Worm (Caenorhabditis elegans) whole organism, L4 larva: Measurements from ENCODE around the gene C16C8.4.
"Not testable (repeated sequence)": the region's sequence is repeated elsewhere in the genome, so short reads cannot be mapped to it uniquely, and the experiment has no call there.

ENCODE experiments used
- F10B5.3 ChIP-seq: sonication (generic microtip); optimal IDR thresholded peaks from 2 replicates; lab custom pipeline; 2016; ENCODE audit warnings: mild to moderate bottlenecking, missing genetic modification characterization, missing compliant biosample characterization
- F37D6.2 ChIP-seq: sonication (generic microtip); optimal IDR thresholded peaks from 2 replicates; lab custom pipeline; 2016; ENCODE audit warnings: mild to moderate bottlenecking, missing genetic modification characterization, missing compliant biosample characterization
- F49E8.2 ChIP-seq: sonication (generic microtip); optimal IDR thresholded peaks from 2 replicates; lab custom pipeline; 2016; ENCODE audit warnings: missing compliant biosample characterization, mild to moderate bottlenecking, missing genetic modification characterization, borderline replicate concordance
- Y105C5A.15 ChIP-seq: fragments of 200-800 bp; sonication (Bioruptor generic); IDR thresholded peaks from 2 replicates; pipeline ENCODE4 v1.3.6; 2022; ENCODE audit warnings: missing genetic modification characterization, missing compliant biosample characterization
- Y48G9A.11 ChIP-seq: fragments of 200-800 bp; sonication (Bioruptor generic); IDR thresholded peaks from 2 replicates; pipeline ENCODE4 v1.3.6; 2022; ENCODE audit warnings: missing genetic modification reagents, missing genetic modification characterization, missing compliant biosample characterization
- aha-1 ChIP-seq: fragments of 150-350 bp; peaks from one replicate; lab custom pipeline; 2014; ENCODE audit warnings: missing biosample characterization, missing genetic modification characterization
- aly-2 ChIP-seq: sonication (generic microtip); optimal IDR thresholded peaks from 2 replicates; lab custom pipeline; 2018; ENCODE audit warnings: missing biosample characterization, missing genetic modification characterization
- ama-1 ChIP-seq: fragments of 150-350 bp; optimal IDR thresholded peaks from 2 replicates; lab custom pipeline; 2014; ENCODE audit warnings: inconsistent platforms, mixed read lengths
- arid-1 ChIP-seq: fragments of 200-800 bp; sonication (Bioruptor generic); conservative IDR thresholded peaks from 2 replicates; pipeline ENCODE4 v1.3.6; 2022; ENCODE audit warnings: missing genetic modification reagents, missing genetic modification characterization, missing compliant biosample characterization
- ceh-20 ChIP-seq: fragments of 200-800 bp; sonication (Bioruptor generic); IDR thresholded peaks from 2 replicates; pipeline ENCODE4 v1.3.6; 2022; ENCODE audit warnings: missing genetic modification reagents, missing genetic modification characterization, missing compliant biosample characterization
- daf-12 ChIP-seq: fragments of 150-350 bp; optimal IDR thresholded peaks from 2 replicates; lab custom pipeline; 2014; ENCODE audit warnings: missing biosample characterization, missing genetic modification reagents, missing genetic modification characterization
- daf-8 ChIP-seq: fragments of 200-800 bp; sonication (Bioruptor generic); IDR thresholded peaks from 2 replicates; pipeline ENCODE4 v1.3.6; 2022; ENCODE audit warnings: missing genetic modification characterization, missing compliant biosample characterization
- dmd-6 ChIP-seq: fragments of 200-800 bp; sonication (Bioruptor generic); IDR thresholded peaks from 2 replicates; pipeline ENCODE4 v1.3.6; 2022; ENCODE audit warnings: missing genetic modification reagents, missing genetic modification characterization, missing compliant biosample characterization
- dpl-1 ChIP-seq: fragments of 150-350 bp; optimal IDR thresholded peaks from 2 replicates; lab custom pipeline; 2014; ENCODE audit warnings: missing biosample characterization, missing genetic modification reagents, missing genetic modification characterization
- egl-43 ChIP-seq: fragments of 200-800 bp; sonication (Bioruptor generic); IDR thresholded peaks from 2 replicates; pipeline ENCODE4 v1.3.6; 2022; ENCODE audit warnings: missing genetic modification reagents, missing genetic modification characterization, missing compliant biosample characterization
- fos-1 ChIP-seq: fragments of 150-350 bp; optimal IDR thresholded peaks from 2 replicates; lab custom pipeline; 2014; ENCODE audit warnings: missing biosample characterization, missing genetic modification characterization
- hlh-11 ChIP-seq: fragments of 200-800 bp; sonication (Bioruptor generic); optimal IDR thresholded peaks from 2 replicates; lab custom pipeline; 2018; ENCODE audit warnings: mild to moderate bottlenecking, missing genetic modification characterization, missing compliant biosample characterization
- hlh-30 ChIP-seq: sonication (generic microtip); optimal IDR thresholded peaks from 2 replicates; lab custom pipeline; 2017; ENCODE audit warnings: antibody characterized with exemption, mild to moderate bottlenecking, missing genetic modification characterization, missing compliant biosample characterization; ENCODE audit not compliant: insufficient read depth
- hmg-1.1 ChIP-seq: fragments of 200-800 bp; sonication (Bioruptor generic); IDR thresholded peaks from 2 replicates; pipeline ENCODE4 v1.3.6; 2022; ENCODE audit warnings: missing genetic modification reagents, missing genetic modification characterization, missing compliant biosample characterization
- jun-1 ChIP-seq: fragments of 150-350 bp; optimal IDR thresholded peaks from 2 replicates; lab custom pipeline; 2014; ENCODE audit warnings: missing biosample characterization, missing genetic modification reagents, missing genetic modification characterization
- lin-1 ChIP-seq: fragments of 200-800 bp; sonication (Bioruptor generic); IDR thresholded peaks from 2 replicates; pipeline ENCODE4 v1.3.6; 2022; ENCODE audit warnings: missing genetic modification reagents, missing genetic modification characterization, missing compliant biosample characterization
- lir-3 ChIP-seq: sonication (generic microtip); optimal IDR thresholded peaks from 2 replicates; lab custom pipeline; 2016; ENCODE audit warnings: mild to moderate bottlenecking, missing genetic modification characterization, missing compliant biosample characterization
- madf-5 ChIP-seq, 2 experiments: fragments of 200-800 bp; sonication (Bioruptor generic); IDR thresholded peaks; 2 replicates each; pipeline ENCODE4 v1.3.6; 2022; ENCODE audit warnings: missing compliant biosample characterization in 2 of 2, missing genetic modification characterization in 2 of 2
- mdt-29 ChIP-seq: fragments of 200-800 bp; sonication (Bioruptor generic); IDR thresholded peaks from 2 replicates; pipeline ENCODE4 v1.3.6; 2022; ENCODE audit warnings: missing genetic modification reagents, missing genetic modification characterization, missing compliant biosample characterization
- nhr-28 ChIP-seq: fragments of 150-350 bp; optimal IDR thresholded peaks from 2 replicates; lab custom pipeline; 2014; ENCODE audit warnings: missing biosample characterization, missing genetic modification characterization
- nhr-42 ChIP-seq: fragments of 200-800 bp; sonication (Bioruptor generic); IDR thresholded peaks from 2 replicates; pipeline ENCODE4 v1.3.6; 2022; ENCODE audit warnings: missing genetic modification characterization, missing compliant biosample characterization
- nhr-48 ChIP-seq: sonication (generic microtip); optimal IDR thresholded peaks from 2 replicates; lab custom pipeline; 2016; ENCODE audit warnings: mild to moderate bottlenecking, missing genetic modification characterization, missing compliant biosample characterization
- snpc-1.2 ChIP-seq: fragments of 200-800 bp; sonication (Bioruptor generic); IDR thresholded peaks from 2 replicates; pipeline ENCODE4 v1.3.6; 2022; ENCODE audit warnings: missing genetic modification reagents, missing genetic modification characterization, missing compliant biosample characterization
- spr-1 ChIP-seq: sonication (generic microtip); optimal IDR thresholded peaks from 2 replicates; lab custom pipeline; 2016; ENCODE audit warnings: mild to moderate bottlenecking, missing genetic modification characterization, missing compliant biosample characterization
- unc-39 ChIP-seq: sonication (generic microtip); optimal IDR thresholded peaks from 2 replicates; lab custom pipeline; 2017; ENCODE audit warnings: missing biosample characterization, missing genetic modification characterization
- unc-62 ChIP-seq, 3 experiments: fragments of 150-350 bp in 1 of 3; sonication (generic microtip); optimal IDR thresholded peaks in 2 of 3; peaks in 1 of 3; 1 replicate in 1 of 3; 2 replicates in 2 of 3; lab custom pipeline; 2014 to 2017; ENCODE audit warnings: missing biosample characterization in 3 of 3, missing genetic modification characterization in 3 of 3, missing genetic modification reagents in 3 of 3, missing genotype in 1 of 3
- vab-7 ChIP-seq: fragments of 200-800 bp; sonication (Bioruptor generic); IDR thresholded peaks from 2 replicates; pipeline ENCODE4 v1.3.6; 2022; ENCODE audit warnings: missing genetic modification reagents, missing genetic modification characterization, missing compliant biosample characterization
- zfp-3 ChIP-seq: fragments of 200-800 bp; sonication (Bioruptor generic); conservative IDR thresholded peaks from 2 replicates; pipeline ENCODE4 v1.3.6; 2022; ENCODE audit warnings: missing genetic modification reagents, missing genetic modification characterization, missing compliant biosample characterization
- ztf-11 ChIP-seq: fragments of 150-350 bp; optimal IDR thresholded peaks from 2 replicates; lab custom pipeline; 2014; ENCODE audit warnings: missing biosample characterization, missing genetic modification characterization
- ztf-7 ChIP-seq: fragments of 150-350 bp; optimal IDR thresholded peaks from 2 replicates; lab custom pipeline; 2014; ENCODE audit warnings: missing biosample characterization, missing genetic modification characterization

The C16C8.4 gene

DNA sequence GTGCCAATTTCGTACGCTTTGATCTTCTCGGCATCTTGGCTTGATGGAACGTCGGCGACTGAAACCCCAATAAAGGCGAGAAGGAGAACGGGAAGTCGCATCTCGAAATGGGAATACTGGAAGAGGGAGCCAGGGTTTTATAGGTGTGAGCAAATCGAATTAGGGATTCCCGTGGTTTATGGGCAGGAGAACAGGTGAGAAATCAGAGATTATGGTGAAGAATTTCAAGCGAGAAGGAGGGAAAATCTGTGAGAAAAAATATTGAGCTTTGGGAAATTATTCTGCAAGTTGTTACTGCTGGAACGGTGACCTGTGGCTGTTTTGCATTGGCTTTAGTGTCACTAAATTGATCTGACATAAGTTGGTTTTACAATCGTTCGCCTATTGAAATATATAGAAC, 27.4 kb upstream of the C16C8.4 start, which contains the start of gene Y49F6B.13:
Gene Y49F6B.13, minus strand, starts transcription at position 101 of the 400 bp plus-strand sequence.
- TF ChIP-seq aha-1 (tag; lab: Kevin White, UChicago) (peak; percentile 17), F10B5.3 (tag; lab: Kevin White, UChicago) (no peak), nhr-28 (no peak), jun-1 (tag; lab: Kevin White, UChicago) (no peak), fos-1 (tag; lab: Kevin White, UChicago) (no peak), snpc-1.2 (no peak), vab-7 (GFP tag; lab: Robert Waterston, UW) (no peak)

DNA sequence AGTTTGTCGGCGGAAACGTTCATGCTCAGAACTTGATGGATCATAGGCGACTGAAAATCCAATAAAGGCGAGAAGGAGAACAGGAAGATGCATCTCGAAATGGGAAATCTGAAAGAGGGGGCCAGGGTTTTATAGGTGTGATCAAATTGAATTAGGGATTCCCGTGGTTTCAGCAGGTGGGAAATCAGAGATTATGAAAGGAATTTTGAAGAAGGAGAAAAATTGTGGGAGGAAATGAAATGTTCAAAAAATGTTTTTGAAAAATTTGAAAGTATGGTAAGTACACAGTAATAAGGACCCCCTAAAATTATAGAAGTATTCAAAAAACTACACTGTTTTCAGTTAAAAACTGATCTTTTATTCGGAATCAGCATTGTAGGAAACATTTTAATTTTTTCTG, 26.4 kb upstream of the C16C8.4 start, which contains the start of gene Y49F6B.20:
Gene Y49F6B.20, minus strand, starts transcription at position 101 of the 400 bp plus-strand sequence.
- TF ChIP-seq jun-1 (tag; lab: Kevin White, UChicago), result no peak
- no peak for TF ChIP-seq egl-43
- no peak for TF ChIP-seq lin-1
- TF ChIP-seq unc-39 (tag; lab: Kevin White, UChicago), result no peak
- no peak for TF ChIP-seq zfp-3
- TF ChIP-seq nhr-48 (tag; lab: Kevin White, UChicago), result no peak
- TF ChIP-seq aly-2, result no peak
- TF ChIP-seq hmg-1.1, result no peak
- no peak for TF ChIP-seq hlh-11 (tag; lab: Kevin White, UChicago)
- TF ChIP-seq ama-1 (lab: Kevin White, UChicago), result no peak
- no peak for TF ChIP-seq Y105C5A.15
- TF ChIP-seq nhr-42, result no peak
- no peak for TF ChIP-seq madf-5 (GFP tag; IDR thresholded peaks at IDR 0.05; lab: Robert Waterston, UW)

DNA sequence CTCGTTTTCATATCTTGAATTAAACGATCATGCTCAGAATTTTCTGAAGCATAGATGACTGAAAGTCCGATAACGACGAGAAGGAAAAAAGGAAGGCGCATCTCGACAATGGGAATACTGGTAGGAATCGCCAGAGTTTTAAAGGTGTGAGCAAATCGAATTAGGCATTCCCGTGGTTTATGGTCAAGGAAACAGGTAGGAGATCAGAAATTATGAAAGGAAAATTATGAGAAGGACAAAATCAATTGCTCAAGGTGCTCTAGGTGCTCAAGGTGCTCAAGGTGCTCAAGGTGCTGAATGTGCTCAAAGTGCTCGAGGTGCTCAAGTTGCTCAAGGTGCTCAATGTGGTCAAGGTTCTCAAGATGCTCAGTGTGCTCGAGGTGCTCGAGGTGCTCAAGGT, 20.4 kb upstream of the C16C8.4 start, which contains the start of gene C16C8.10:
Gene C16C8.10, minus strand, starts transcription at position 101 of the 400 bp plus-strand sequence.
- peak in 1 of 2 experiments; percentile 23 for TF ChIP-seq unc-62 (GFP tag; optimal IDR thresholded peaks at IDR 0.05 in 1 of 2; lab: Kevin White, UChicago)
- TF ChIP-seq unc-62 (tag; optimal IDR thresholded peaks at IDR 0.05; lab: Kevin White, UChicago), result not testable (repeated sequence)

DNA sequence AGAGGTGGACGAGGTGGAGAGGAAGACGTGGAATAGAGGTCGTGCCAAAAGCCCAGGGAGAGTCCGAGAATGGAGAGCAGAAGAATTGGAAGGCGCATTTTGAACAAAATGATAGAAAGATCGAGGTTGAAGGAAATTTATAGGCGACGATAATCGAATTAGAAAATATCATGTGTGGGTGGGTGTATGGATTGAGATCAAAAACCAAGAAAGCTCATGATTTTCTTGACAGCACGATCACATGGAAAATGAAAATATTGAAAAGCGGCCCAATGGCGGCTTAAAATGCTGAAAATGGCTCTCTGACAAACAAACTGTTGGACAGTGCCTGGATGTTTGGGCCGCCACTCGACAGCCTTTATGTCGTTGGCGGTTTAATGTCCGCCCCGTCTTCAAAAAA, 18.9 kb upstream of the C16C8.4 start, which contains the start of gene C16C8.9:
Gene C16C8.9, minus strand, starts transcription at position 101 of the 400 bp plus-strand sequence.
- no peak for TF ChIP-seq zfp-3
- no peak for TF ChIP-seq Y48G9A.11 (GFP tag; lab: Robert Waterston, UW)

ce11 chrII:3461586-3461985, 17.4 kb upstream of the C16C8.4 start, which contains the start of gene C16C8.8:
TSS of gene C16C8.8 (minus strand) at chrII:3461686.
- TF ChIP-seq hlh-30 (tag; lab: Kevin White, UChicago), result no peak

- TF ChIP-seq spr-1 (no peak), daf-8 (GFP tag; lab: Robert Waterston, UW) (no peak), F37D6.2 (tag; lab: Kevin White, UChicago) (no peak), ceh-20 (no peak), unc-62 (GFP tag; optimal IDR thresholded peaks at IDR 0.05 in 1 of 2; lab: Kevin White, UChicago) (no peak), unc-62 (tag; optimal IDR thresholded peaks at IDR 0.05; lab: Kevin White, UChicago) (no peak), dmd-6 (no peak), dpl-1 (GFP tag; lab: Kevin White, UChicago) (no peak), snpc-1.2 (no peak), ztf-11 (tag; lab: Kevin White, UChicago) (no peak), egl-43 (no peak), ztf-7 (tag; lab: Kevin White, UChicago) (no peak), jun-1 (tag; lab: Kevin White, UChicago) (no peak), nhr-48 (tag; lab: Kevin White, UChicago) (no peak), lir-3 (no peak), F49E8.2 (no peak), arid-1 (no peak), mdt-29 (GFP tag; lab: Robert Waterston, UW) (no peak), daf-12 (no peak)
Measured at ce11 chrII:3460048-3460447, 15.9 kb upstream of the C16C8.4 start, which contains the start of gene C16C8.7. TSS of gene C16C8.7 (minus strand) at chrII:3460148.
